Fruit fly (Drosophila melanogaster) whole organism, wandering third instar larva: Measurements from ENCODE around the gene fzo.

Source experiments
- CG9705 ChIP-seq: fragments of 200-800 bp; sonication (Bioruptor generic); optimal IDR thresholded peaks from 2 replicates; lab custom pipeline; 2018; ENCODE audit warnings: missing biosample characterization, mild to moderate bottlenecking, missing genetic modification characterization
- Dfd ChIP-seq: fragments of >200 bp; optimal IDR thresholded peaks from 2 replicates; lab custom pipeline; 2017; ENCODE audit warnings: missing biosample characterization, missing genetic modification characterization
- HLH106 ChIP-seq: fragments of 200-800 bp; optimal IDR thresholded peaks from 3 replicates; lab custom pipeline; 2019; ENCODE audit warnings: missing biosample characterization, mild to moderate bottlenecking, missing genetic modification characterization, moderate library complexity
- Hr83 ChIP-seq: fragments of 200-300 bp; sonication (Bioruptor generic); optimal IDR thresholded peaks from 2 replicates; lab custom pipeline; 2016; ENCODE audit warnings: missing biosample characterization, mild to moderate bottlenecking, missing genetic modification characterization, moderate library complexity; ENCODE audit not compliant: poor library complexity, severe bottlenecking
- Jra ChIP-seq: sonication (Bioruptor generic); optimal IDR thresholded peaks from 2 replicates; lab custom pipeline; 2016; ENCODE audit warnings: missing biosample characterization, missing genetic modification characterization
- Myc ChIP-seq: fragments of >200 bp; optimal IDR thresholded peaks from 2 replicates; lab custom pipeline; 2017
- Sp1 ChIP-seq: fragments of 200-800 bp; sonication (Bioruptor generic); optimal IDR thresholded peaks from 3 replicates; lab custom pipeline; 2019; ENCODE audit warnings: missing biosample characterization, mild to moderate bottlenecking, missing genetic modification characterization, moderate library complexity
- Vsx2 ChIP-seq: fragments of 200-300, 225-300 bp; sonication (Bioruptor generic); optimal IDR thresholded peaks from 2 replicates; lab custom pipeline; 2018; ENCODE audit warnings: missing biosample characterization, missing genetic modification characterization; ENCODE audit not compliant: partially characterized antibody
- br ChIP-seq: fragments of 200-800 bp; sonication (Bioruptor generic); optimal IDR thresholded peaks from 2 replicates; lab custom pipeline; 2016; ENCODE audit warnings: missing biosample characterization, missing genetic modification characterization
- ey ChIP-seq: fragments of 200-800 bp; sonication (Bioruptor generic); optimal IDR thresholded peaks from 2 replicates; lab custom pipeline; 2016; ENCODE audit warnings: missing biosample characterization, missing genetic modification characterization
- h ChIP-seq: fragments of 200-800 bp; sonication (Bioruptor generic); optimal IDR thresholded peaks from 3 replicates; lab custom pipeline; 2016; ENCODE audit warnings: missing biosample characterization, mild to moderate bottlenecking, missing genetic modification characterization
- psq ChIP-seq: fragments of 200-800 bp; sonication (Bioruptor generic); optimal IDR thresholded peaks from 3 replicates; lab custom pipeline; 2017; ENCODE audit warnings: missing biosample characterization, mild to moderate bottlenecking, missing genetic modification characterization, moderate library complexity
- usp ChIP-seq: fragments of >200 bp; optimal IDR thresholded peaks from 2 replicates; lab custom pipeline; 2017; ENCODE audit warnings: missing biosample characterization, missing genetic modification characterization
- woc ChIP-seq: sonication (Bioruptor generic); optimal IDR thresholded peaks from 2 replicates; lab custom pipeline; 2016; ENCODE audit warnings: missing biosample characterization, mild to moderate bottlenecking, missing genetic modification characterization

dm6 chr3R:23239934-23240632 is 36.2 kb upstream of the fzo start:
- TF ChIP-seq ey, result peak; percentile 3
- no peak for TF ChIP-seq Dfd (GFP tag; lab: Kevin White, UChicago)
- TF ChIP-seq h (GFP tag; lab: Kevin White, UChicago), result peak; percentile 39
- TF ChIP-seq Myc (lab: Kevin White, UChicago), result no peak
- peak; percentile 53 for TF ChIP-seq Vsx2
- peak; percentile 23 for TF ChIP-seq woc (GFP tag; lab: Kevin White, UChicago)
- peak; percentile 35 for TF ChIP-seq Sp1 (GFP tag; lab: Kevin White, UChicago)
- TF ChIP-seq br (GFP tag; lab: Kevin White, UChicago), result no peak
- no peak for TF ChIP-seq CG9705
- no peak for TF ChIP-seq Jra (GFP tag; lab: Kevin White, UChicago)
- peak; percentile 40 for TF ChIP-seq HLH106 (tag; lab: Kevin White, UChicago)
- TF ChIP-seq Hr83 (GFP tag; lab: Kevin White, UChicago), result no peak
- no peak for TF ChIP-seq psq (GFP tag; lab: Kevin White, UChicago)
- no peak for TF ChIP-seq usp
